Worm (Caenorhabditis elegans) whole organism, L1 larva: ENCODE results near the gene Y43F8B.3.

ENCODE experiments used
- C34B4.2 ChIP-seq: sonication (generic microtip); optimal IDR thresholded peaks from 2 replicates; lab custom pipeline; 2017; ENCODE audit warnings: mild to moderate bottlenecking, missing genetic modification characterization, missing compliant biosample characterization
- Y116A8C.19 ChIP-seq: sonication (generic microtip); optimal IDR thresholded peaks from 2 replicates; lab custom pipeline; 2016; ENCODE audit warnings: missing compliant biosample characterization, missing genetic modification characterization, borderline replicate concordance
- aha-1 ChIP-seq: fragments of 150-350 bp; optimal IDR thresholded peaks from 2 replicates; lab custom pipeline; 2014; ENCODE audit warnings: missing biosample characterization, missing genetic modification characterization
- alr-1 ChIP-seq: fragments of 200-800 bp; sonication (Bioruptor generic); optimal IDR thresholded peaks from 2 replicates; lab custom pipeline; 2018; ENCODE audit warnings: borderline replicate concordance, mild to moderate bottlenecking, missing genetic modification characterization, missing compliant biosample characterization
- aly-2 ChIP-seq: fragments of 150-350 bp; optimal IDR thresholded peaks from 2 replicates; lab custom pipeline; 2014; ENCODE audit warnings: missing biosample characterization, missing genetic modification characterization
- ceh-63 ChIP-seq: fragments of 200-800 bp; sonication (Bioruptor generic); optimal IDR thresholded peaks from 2 replicates; lab custom pipeline; 2018; ENCODE audit warnings: mild to moderate bottlenecking, missing genetic modification characterization, missing compliant biosample characterization
- ceh-8 ChIP-seq: fragments of 200-800 bp; sonication (Bioruptor generic); optimal IDR thresholded peaks from 2 replicates; lab custom pipeline; 2018; ENCODE audit warnings: mild to moderate bottlenecking, missing genetic modification characterization, moderate library complexity, missing compliant biosample characterization
- ceh-82 ChIP-seq, 3 experiments: fragments of 150-350 bp in 1 of 3; sonication (generic microtip) in 2 of 3; optimal IDR thresholded peaks; 2 replicates each; lab custom pipeline; 2014 to 2017; ENCODE audit warnings: missing biosample characterization in 3 of 3, missing genetic modification characterization in 3 of 3
- ceh-88 ChIP-seq: fragments of 200-800 bp; sonication (Bioruptor generic); IDR thresholded peaks from 2 replicates; pipeline ENCODE4 v1.3.6; 2022; ENCODE audit warnings: missing genetic modification characterization, missing compliant biosample characterization
- ces-1 ChIP-seq: fragments of 150-350 bp; optimal IDR thresholded peaks from 2 replicates; lab custom pipeline; 2014; ENCODE audit warnings: missing biosample characterization, missing genetic modification reagents, missing genetic modification characterization
- dsc-1 ChIP-seq: sonication (generic microtip); optimal IDR thresholded peaks from 2 replicates; lab custom pipeline; 2016; ENCODE audit warnings: mild to moderate bottlenecking, missing genetic modification characterization, missing compliant biosample characterization
- efl-1 ChIP-seq, 4 experiments: fragments of 150-350 bp; optimal IDR thresholded peaks in 3 of 4; peaks in 1 of 4; 1 replicate in 1 of 4; 2 replicates in 3 of 4; lab custom pipeline; 2014; ENCODE audit warnings: missing biosample characterization in 2 of 4, missing genetic modification characterization in 2 of 4, missing genetic modification reagents in 2 of 4
- efl-3 ChIP-seq: fragments of 200-800 bp; sonication (Bioruptor generic); optimal IDR thresholded peaks from 2 replicates; lab custom pipeline; 2018; ENCODE audit warnings: mild to moderate bottlenecking, missing genetic modification characterization, missing compliant biosample characterization
- egl-13 ChIP-seq: sonication (generic microtip); optimal IDR thresholded peaks from 2 replicates; lab custom pipeline; 2016; ENCODE audit warnings: missing genotype, missing genetic modification reagents, missing genetic modification characterization, missing compliant biosample characterization
- egl-27 ChIP-seq, 2 experiments: fragments of 150-350 bp in 1 of 2; sonication (generic microtip); optimal IDR thresholded peaks; 3 replicates each; lab custom pipeline; 2017 to 2018; ENCODE audit warnings: missing biosample characterization in 2 of 2, missing genetic modification characterization in 2 of 2, missing genetic modification reagents in 2 of 2
- elt-2 ChIP-seq: sonication (generic microtip); optimal IDR thresholded peaks from 2 replicates; lab custom pipeline; 2016; ENCODE audit warnings: missing genetic modification characterization, mild to moderate bottlenecking, inconsistent platforms, missing compliant biosample characterization, missing genetic modification reagents
- elt-3 ChIP-seq, 6 experiments: fragments of 150-350 bp in 1 of 6; sonication (generic microtip); optimal IDR thresholded peaks; 2 replicates each; lab custom pipeline; 2017 to 2018; ENCODE audit warnings: missing biosample characterization in 6 of 6, missing genetic modification characterization in 6 of 6, inconsistent platforms in 1 of 6
- fkh-10 ChIP-seq: sonication (generic microtip); optimal IDR thresholded peaks from 2 replicates; lab custom pipeline; 2017; ENCODE audit warnings: missing biosample characterization, missing genetic modification reagents, missing genetic modification characterization
- fkh-4 ChIP-seq: sonication (generic microtip); optimal IDR thresholded peaks from 2 replicates; lab custom pipeline; 2016; ENCODE audit warnings: missing compliant biosample characterization, missing genetic modification characterization, borderline replicate concordance
- hlh-4 ChIP-seq: sonication (generic microtip); optimal IDR thresholded peaks from 2 replicates; lab custom pipeline; 2016; ENCODE audit warnings: mild to moderate bottlenecking, missing genetic modification characterization, missing compliant biosample characterization
- irx-1 ChIP-seq: sonication (generic microtip); optimal IDR thresholded peaks from 2 replicates; lab custom pipeline; 2016; ENCODE audit warnings: missing genetic modification characterization, missing compliant biosample characterization
- isw-1 ChIP-seq: fragments of 200-800 bp; sonication (Bioruptor generic); IDR thresholded peaks from 2 replicates; pipeline ENCODE4 v1.3.6; 2022; ENCODE audit warnings: missing genetic modification characterization, missing compliant biosample characterization
- jun-1 ChIP-seq: fragments of 150-350 bp; optimal IDR thresholded peaks from 2 replicates; lab custom pipeline; 2014; ENCODE audit warnings: missing biosample characterization, missing genetic modification reagents, missing genetic modification characterization
- lin-13 ChIP-seq: fragments of 150-350 bp; optimal IDR thresholded peaks from 2 replicates; lab custom pipeline; 2014; ENCODE audit warnings: missing biosample characterization, missing genetic modification reagents, missing genetic modification characterization
- lsy-2 ChIP-seq, 2 experiments: fragments of 150-350 bp; optimal IDR thresholded peaks; 2 replicates each; lab custom pipeline; 2014; ENCODE audit warnings: missing biosample characterization in 2 of 2, missing genetic modification characterization in 2 of 2
- mdl-1 ChIP-seq, 2 experiments: fragments of 150-350 bp; optimal IDR thresholded peaks; 2 replicates each; lab custom pipeline; 2014 to 2017; ENCODE audit warnings: missing biosample characterization in 2 of 2, missing genetic modification characterization in 2 of 2, inconsistent platforms in 1 of 2
- mef-2 ChIP-seq: fragments of 150-350 bp; optimal IDR thresholded peaks from 2 replicates; lab custom pipeline; 2014; ENCODE audit warnings: missing biosample characterization, missing genetic modification characterization
- nhr-12 ChIP-seq: sonication (generic microtip); optimal IDR thresholded peaks from 2 replicates; lab custom pipeline; 2017; ENCODE audit warnings: missing biosample characterization, missing genetic modification characterization
- nhr-20 ChIP-seq: sonication (generic microtip); optimal IDR thresholded peaks from 2 replicates; lab custom pipeline; 2016; ENCODE audit warnings: mild to moderate bottlenecking, missing genetic modification characterization, missing compliant biosample characterization
- nhr-28 ChIP-seq: fragments of 150-350 bp; optimal IDR thresholded peaks from 2 replicates; lab custom pipeline; 2014; ENCODE audit warnings: missing biosample characterization, missing genetic modification characterization
- nhr-71 ChIP-seq: sonication (generic microtip); optimal IDR thresholded peaks from 2 replicates; lab custom pipeline; 2016; ENCODE audit warnings: mild to moderate bottlenecking, missing genetic modification characterization, moderate library complexity, missing compliant biosample characterization
- nhr-76 ChIP-seq: sonication (generic microtip); optimal IDR thresholded peaks from 2 replicates; lab custom pipeline; 2017; ENCODE audit warnings: missing biosample characterization, missing genetic modification characterization
- nhr-77 ChIP-seq: fragments of 150-350 bp; optimal IDR thresholded peaks from 2 replicates; lab custom pipeline; 2014; ENCODE audit warnings: missing biosample characterization, missing genetic modification characterization
- nhr-84 ChIP-seq: sonication (generic microtip); optimal IDR thresholded peaks from 2 replicates; lab custom pipeline; 2017; ENCODE audit warnings: missing biosample characterization, missing genetic modification characterization
- nhr-85 ChIP-seq: sonication (generic microtip); peaks from one replicate; lab custom pipeline; 2016; ENCODE audit warnings: missing genetic modification characterization, inconsistent platforms, missing compliant biosample characterization
- nhr-90 ChIP-seq: sonication (generic microtip); optimal IDR thresholded peaks from 2 replicates; lab custom pipeline; 2016; ENCODE audit warnings: mild to moderate bottlenecking, missing genetic modification characterization, missing compliant biosample characterization; ENCODE audit not compliant: poor library complexity
- pag-3 ChIP-seq: sonication (generic microtip); optimal IDR thresholded peaks from 2 replicates; lab custom pipeline; 2017; ENCODE audit warnings: missing genetic modification characterization, mild to moderate bottlenecking, missing compliant biosample characterization, antibody characterized with exemption, borderline replicate concordance; ENCODE audit not compliant: insufficient read depth
- pqm-1 ChIP-seq: sonication (generic microtip); optimal IDR thresholded peaks from 3 replicates; lab custom pipeline; 2017; ENCODE audit warnings: missing biosample characterization, missing genetic modification characterization
- skn-1 ChIP-seq: fragments of 150-350 bp; optimal IDR thresholded peaks from 2 replicates; lab custom pipeline; 2014; ENCODE audit warnings: missing biosample characterization, missing genetic modification characterization
- snpc-4 ChIP-seq: fragments of 150-350 bp; optimal IDR thresholded peaks from 2 replicates; lab custom pipeline; 2014; ENCODE audit warnings: missing biosample characterization, missing genetic modification characterization
- snu-23 ChIP-seq: sonication (generic microtip); optimal IDR thresholded peaks from 2 replicates; lab custom pipeline; 2016; ENCODE audit warnings: missing genetic modification characterization, missing compliant biosample characterization
- sptf-1 ChIP-seq: fragments of 150-350 bp; optimal IDR thresholded peaks from 2 replicates; lab custom pipeline; 2014; ENCODE audit warnings: missing biosample characterization, missing genetic modification characterization
- sup-37 ChIP-seq: fragments of 200-800 bp; sonication (Bioruptor generic); optimal IDR thresholded peaks from 2 replicates; lab custom pipeline; 2018; ENCODE audit warnings: mild to moderate bottlenecking, missing genetic modification characterization, missing compliant biosample characterization
- swsn-7 ChIP-seq: sonication (generic microtip); optimal IDR thresholded peaks from 2 replicates; lab custom pipeline; 2016; ENCODE audit warnings: missing genetic modification characterization, missing compliant biosample characterization
- tbx-2 ChIP-seq: sonication (generic microtip); optimal IDR thresholded peaks from 2 replicates; lab custom pipeline; 2016; ENCODE audit warnings: missing genetic modification characterization, missing compliant biosample characterization
- tlp-1 ChIP-seq: fragments of 150-350 bp; optimal IDR thresholded peaks from 2 replicates; lab custom pipeline; 2014; ENCODE audit warnings: missing biosample characterization, missing genetic modification characterization
- unc-130 ChIP-seq: fragments of 150-350 bp; optimal IDR thresholded peaks from 2 replicates; lab custom pipeline; 2017; ENCODE audit warnings: missing biosample characterization, missing genetic modification characterization, inconsistent platforms
- unc-98 ChIP-seq: fragments of 200-800 bp; sonication (Bioruptor generic); IDR thresholded peaks from 2 replicates; pipeline ENCODE4 v1.3.6; 2022; ENCODE audit warnings: missing genetic modification characterization, missing compliant biosample characterization
- vab-15 ChIP-seq: sonication (generic microtip); optimal IDR thresholded peaks from 2 replicates; lab custom pipeline; 2017; ENCODE audit warnings: missing genotype, mild to moderate bottlenecking, missing genetic modification characterization, missing compliant biosample characterization
- xbp-1 ChIP-seq: sonication (generic microtip); optimal IDR thresholded peaks from 2 replicates; lab custom pipeline; 2016; ENCODE audit warnings: missing genetic modification characterization, missing compliant biosample characterization
- ztf-11 ChIP-seq, 2 experiments: sonication (generic microtip); optimal IDR thresholded peaks; 2 replicates each; lab custom pipeline; 2016 to 2017; ENCODE audit warnings: missing genetic modification characterization in 2 of 2, missing biosample characterization in 1 of 2, missing compliant biosample characterization in 1 of 2

Y43F8B.3 gene

DNA sequence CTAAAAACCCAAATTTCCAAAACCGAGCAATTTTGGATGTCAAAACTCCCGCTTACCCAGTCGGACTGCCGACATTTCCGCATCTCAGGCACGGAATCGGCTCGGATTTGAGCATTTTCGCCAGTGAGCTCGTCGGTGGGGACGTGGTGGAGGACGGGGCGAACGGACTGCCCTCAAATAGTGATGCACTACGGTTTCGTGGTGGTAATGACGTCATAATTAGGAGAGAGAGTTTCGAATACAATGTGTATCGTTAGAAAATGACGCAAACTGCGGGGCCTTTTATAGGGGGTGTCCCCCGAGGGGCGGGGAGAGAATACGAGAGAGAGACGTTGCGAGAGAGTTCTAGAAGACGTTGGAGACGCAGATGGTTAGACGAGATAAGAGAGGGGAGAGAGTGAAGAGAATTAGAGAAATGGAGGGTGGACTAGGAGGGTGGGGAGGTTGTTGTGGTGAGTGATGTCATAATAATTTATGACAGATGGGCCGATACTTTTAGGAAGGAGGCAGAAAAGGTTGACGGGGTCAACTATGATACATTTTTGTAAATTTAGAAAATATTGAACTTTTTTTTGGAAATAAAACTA is 19.7 kb downstream of the Y43F8B.3 start:
- TF ChIP-seq nhr-28 (tag; lab: Kevin White, UChicago) (no peak), nhr-76 (tag; lab: Kevin White, UChicago) (no peak), pqm-1 (no peak), nhr-85 (peak; percentile 100), jun-1 (tag; lab: Kevin White, UChicago) (peak; percentile 88), egl-13 (tag; lab: Kevin White, UChicago) (peak; percentile 85), nhr-71 (peak; percentile 98), ceh-63 (no peak), elt-3 (tag; optimal IDR thresholded peaks at IDR 0.05; lab: Kevin White, UChicago) (peak in 5 of 6 experiments; percentile 25 to 93 (median 77)), ztf-11 (tag; optimal IDR thresholded peaks at IDR 0.05; lab: Kevin White, UChicago) (peak in 1 of 2 experiments; percentile 77), nhr-20 (tag; lab: Kevin White, UChicago) (peak; percentile 94), pag-3 (tag; lab: Kevin White, UChicago) (no peak), efl-3 (GFP tag; lab: Kevin White, UChicago) (no peak), hlh-4 (tag; lab: Kevin White, UChicago) (no peak), swsn-7 (tag; lab: Kevin White, UChicago) (peak; percentile 88), sptf-1 (no peak), mdl-1 (tag; optimal IDR thresholded peaks at IDR 0.05; lab: Kevin White, UChicago) (peak in 1 of 2 experiments; percentile 90), ces-1 (GFP tag; lab: Kevin White, UChicago) (no peak), egl-27 (tag; optimal IDR thresholded peaks at IDR 0.05; lab: Kevin White, UChicago) (peak; percentile 80 to 88), dsc-1 (tag; lab: Kevin White, UChicago) (peak; percentile 73), vab-15 (tag; lab: Kevin White, UChicago) (peak; percentile 85), sup-37 (GFP tag; lab: Kevin White, UChicago) (no peak), lin-13 (peak; percentile 61), mef-2 (peak; percentile 51), xbp-1 (tag; lab: Kevin White, UChicago) (peak; percentile 71), nhr-90 (tag; lab: Kevin White, UChicago) (peak; percentile 88), unc-130 (tag; lab: Kevin White, UChicago) (peak; percentile 4), isw-1 (GFP tag; lab: Robert Waterston, UW) (peak; percentile 76), lsy-2 (tag; optimal IDR thresholded peaks at IDR 0.05; lab: Kevin White, UChicago) (peak; percentile 76 to 85), nhr-84 (tag; lab: Kevin White, UChicago) (no peak), irx-1 (tag; lab: Kevin White, UChicago) (peak; percentile 77), ceh-88 (GFP tag; lab: Robert Waterston, UW) (peak; percentile 70), fkh-10 (GFP tag; lab: Kevin White, UChicago) (peak; percentile 19), ceh-8 (GFP tag; lab: Kevin White, UChicago) (peak; percentile 61), nhr-12 (no peak), efl-1 (optimal IDR thresholded peaks at IDR 0.05; lab: Kevin White, UChicago) (peak; percentile 76 to 86), efl-1 (GFP tag; optimal IDR thresholded peaks at IDR 0.05 in 1 of 2; lab: Kevin White, UChicago) (peak; percentile 30 to 90), ceh-82 (tag; optimal IDR thresholded peaks at IDR 0.05; lab: Kevin White, UChicago) (peak; percentile 62 to 86 (median 82)), Y116A8C.19 (tag; lab: Kevin White, UChicago) (no peak), tbx-2 (tag; lab: Kevin White, UChicago) (peak; percentile 90), alr-1 (no peak), skn-1 (tag; lab: Kevin White, UChicago) (peak; percentile 48), unc-98 (GFP tag; lab: Robert Waterston, UW) (peak; percentile 32; the same call in 1 of the 2 replicates), C34B4.2 (tag; lab: Kevin White, UChicago) (no peak), snpc-4 (peak; percentile 50), tlp-1 (no peak), nhr-77 (tag; lab: Kevin White, UChicago) (peak; percentile 21), aly-2 (tag; lab: Kevin White, UChicago) (no peak), elt-2 (tag; lab: Kevin White, UChicago) (peak; percentile 82), aha-1 (no peak), fkh-4 (tag; lab: Kevin White, UChicago) (no peak), snu-23 (GFP tag; lab: Kevin White, UChicago) (peak; percentile 90)
